Fruit fly (Drosophila melanogaster) Kc167 (cell line): ENCODE measurements around the gene CG6071.

ENCODE experiments used
- Myc ChIP-seq: fragments of >200 bp; optimal IDR thresholded peaks from 2 replicates; lab custom pipeline; 2017; ENCODE audit warnings: missing external identifiers
- Sin3A ChIP-seq: fragments of >200 bp; optimal IDR thresholded peaks from 2 replicates; lab custom pipeline; 2018; ENCODE audit warnings: missing external identifiers
- h ChIP-seq: fragments of >200 bp; optimal IDR thresholded peaks from 3 replicates; lab custom pipeline; 2018; ENCODE audit warnings: missing external identifiers
- psq ChIP-seq: fragments of >200 bp; optimal IDR thresholded peaks from 2 replicates; lab custom pipeline; 2017; ENCODE audit warnings: missing external identifiers

dm6 chr3L:11645933-11646332 lies at the start of gene CG6071:
- TF ChIP-seq Myc (lab: Kevin White, UChicago) (no peak), psq (lab: Kevin White, UChicago) (no peak), h (lab: Kevin White, UChicago) (no peak), Sin3A (lab: Kevin White, UChicago) (no peak)
